Worm (Caenorhabditis elegans) whole organism, mixed stage, embryonic: ENCODE measurements around the gene fbxb-112.

Experiments used
- bed-3 ChIP-seq: fragments of 200-800 bp; sonication (Bioruptor generic); optimal IDR thresholded peaks from 3 replicates; lab custom pipeline; 2018; ENCODE audit warnings: mild to moderate bottlenecking, missing genetic modification characterization, moderate library complexity, missing compliant biosample characterization
- blmp-1 ChIP-seq: fragments of 150-350 bp; optimal IDR thresholded peaks from 2 replicates; lab custom pipeline; 2014; ENCODE audit warnings: missing biosample characterization, missing genetic modification characterization
- ceh-39 ChIP-seq: fragments of 150-350 bp; optimal IDR thresholded peaks from 2 replicates; lab custom pipeline; 2014; ENCODE audit warnings: missing biosample characterization, missing genetic modification characterization
- ceh-43 ChIP-seq: fragments of 200-800 bp; sonication (Bioruptor generic); optimal IDR thresholded peaks from 2 replicates; lab custom pipeline; 2018; ENCODE audit warnings: mild to moderate bottlenecking, missing genetic modification characterization, moderate library complexity, missing compliant biosample characterization
- ces-1 ChIP-seq: fragments of 150-350 bp; optimal IDR thresholded peaks from 2 replicates; lab custom pipeline; 2014; ENCODE audit warnings: missing biosample characterization, missing genetic modification reagents, missing genetic modification characterization
- cnd-1 ChIP-seq: fragments of 200-800 bp; sonication (Bioruptor generic); optimal IDR thresholded peaks from 2 replicates; lab custom pipeline; 2018; ENCODE audit warnings: mild to moderate bottlenecking, missing genetic modification characterization, missing compliant biosample characterization
- drap-1 ChIP-seq: fragments of 200-800 bp; sonication (Bioruptor generic); optimal IDR thresholded peaks from 3 replicates; lab custom pipeline; 2018; ENCODE audit warnings: mild to moderate bottlenecking, missing genetic modification characterization, missing compliant biosample characterization
- elt-3 ChIP-seq: fragments of 150-350 bp; optimal IDR thresholded peaks from 2 replicates; lab custom pipeline; 2014; ENCODE audit warnings: missing biosample characterization, missing genetic modification characterization
- flh-1 ChIP-seq: fragments of 200-800 bp; sonication (Bioruptor generic); optimal IDR thresholded peaks from 2 replicates; lab custom pipeline; 2018; ENCODE audit warnings: mild to moderate bottlenecking, missing genetic modification characterization, moderate library complexity, missing compliant biosample characterization
- ham-2 ChIP-seq: fragments of 200-800 bp; sonication (Bioruptor generic); optimal IDR thresholded peaks from 2 replicates; lab custom pipeline; 2018; ENCODE audit warnings: mild to moderate bottlenecking, missing genetic modification characterization, missing compliant biosample characterization
- hlh-1 ChIP-seq: fragments of 150-350 bp; optimal IDR thresholded peaks from 2 replicates; lab custom pipeline; 2014; ENCODE audit warnings: missing biosample characterization, missing genetic modification reagents, missing genetic modification characterization
- lin-13 ChIP-seq: fragments of 150-350 bp; optimal IDR thresholded peaks from 2 replicates; lab custom pipeline; 2014; ENCODE audit warnings: missing biosample characterization, missing genetic modification characterization
- lin-32 ChIP-seq: fragments of 200-800 bp; sonication (Bioruptor generic); optimal IDR thresholded peaks from 2 replicates; lab custom pipeline; 2018; ENCODE audit warnings: mild to moderate bottlenecking, missing genetic modification characterization, missing compliant biosample characterization
- lsy-2 ChIP-seq: fragments of 150-350 bp; optimal IDR thresholded peaks from 2 replicates; lab custom pipeline; 2014; ENCODE audit warnings: missing biosample characterization, missing genetic modification characterization
- mab-5 ChIP-seq: fragments of 150-350 bp; optimal IDR thresholded peaks from 2 replicates; lab custom pipeline; 2014; ENCODE audit warnings: missing biosample characterization, missing genetic modification characterization
- mep-1 ChIP-seq: fragments of 150-350 bp; optimal IDR thresholded peaks from 2 replicates; lab custom pipeline; 2017; ENCODE audit warnings: missing biosample characterization, missing genetic modification reagents, missing genetic modification characterization, inconsistent platforms
- mls-2 ChIP-seq: sonication (generic microtip); optimal IDR thresholded peaks from 2 replicates; lab custom pipeline; 2016; ENCODE audit warnings: mild to moderate bottlenecking, missing genetic modification characterization, moderate library complexity, missing compliant biosample characterization
- nhr-12 ChIP-seq: fragments of 150-350 bp; optimal IDR thresholded peaks from 2 replicates; lab custom pipeline; 2014; ENCODE audit warnings: missing biosample characterization, missing genetic modification characterization
- nhr-2 ChIP-seq: fragments of 150-350 bp; optimal IDR thresholded peaks from 2 replicates; lab custom pipeline; 2014; ENCODE audit warnings: missing biosample characterization, missing genetic modification characterization
- nhr-237 ChIP-seq: fragments of 150-350 bp; optimal IDR thresholded peaks from 2 replicates; lab custom pipeline; 2014; ENCODE audit warnings: missing biosample characterization, missing genetic modification characterization
- nhr-28 ChIP-seq: fragments of 150-350 bp; optimal IDR thresholded peaks from 2 replicates; lab custom pipeline; 2014; ENCODE audit warnings: missing biosample characterization, missing genetic modification characterization
- nhr-76 ChIP-seq: sonication (generic microtip); optimal IDR thresholded peaks from 2 replicates; lab custom pipeline; 2017; ENCODE audit warnings: missing biosample characterization, missing genetic modification characterization
- pha-4 ChIP-seq: fragments of 150-350 bp; optimal IDR thresholded peaks from 2 replicates; lab custom pipeline; 2018; ENCODE audit warnings: missing biosample characterization, missing genetic modification reagents, missing genetic modification characterization
- sem-2 ChIP-seq: fragments of 200-800 bp; sonication (Bioruptor generic); optimal IDR thresholded peaks from 2 replicates; lab custom pipeline; 2018; ENCODE audit warnings: mild to moderate bottlenecking, missing genetic modification characterization, missing compliant biosample characterization
- snpc-4 ChIP-seq: fragments of 150-350 bp; optimal IDR thresholded peaks from 2 replicates; lab custom pipeline; 2014; ENCODE audit warnings: missing biosample characterization, missing genetic modification characterization
- sptf-1 ChIP-seq: sonication (generic microtip); optimal IDR thresholded peaks from 2 replicates; lab custom pipeline; 2017; ENCODE audit warnings: mild to moderate bottlenecking, missing genetic modification characterization, moderate library complexity, missing compliant biosample characterization
- tbx-8 ChIP-seq: fragments of 200-800 bp; sonication (Bioruptor generic); optimal IDR thresholded peaks from 2 replicates; lab custom pipeline; 2018; ENCODE audit warnings: mild to moderate bottlenecking, missing genetic modification characterization, moderate library complexity, missing compliant biosample characterization
- unc-120 ChIP-seq: sonication (generic microtip); optimal IDR thresholded peaks from 2 replicates; lab custom pipeline; 2017; ENCODE audit warnings: missing genetic modification characterization, missing compliant biosample characterization; ENCODE audit not compliant: poor library complexity, severe bottlenecking
- unc-39 ChIP-seq: fragments of 150-350 bp; optimal IDR thresholded peaks from 2 replicates; lab custom pipeline; 2014; ENCODE audit warnings: missing biosample characterization, missing genetic modification characterization
- unc-62 ChIP-seq: fragments of 150-350 bp; optimal IDR thresholded peaks from 2 replicates; lab custom pipeline; 2014; ENCODE audit warnings: missing biosample characterization, missing genetic modification reagents, missing genetic modification characterization
- zip-8 ChIP-seq: fragments of 150-350 bp; optimal IDR thresholded peaks from 2 replicates; lab custom pipeline; 2014; ENCODE audit warnings: missing biosample characterization, missing genetic modification characterization
- ztf-11 ChIP-seq: fragments of 150-350 bp; optimal IDR thresholded peaks from 2 replicates; lab custom pipeline; 2014; ENCODE audit warnings: missing biosample characterization, missing genetic modification characterization

fbxb-112 gene

DNA sequence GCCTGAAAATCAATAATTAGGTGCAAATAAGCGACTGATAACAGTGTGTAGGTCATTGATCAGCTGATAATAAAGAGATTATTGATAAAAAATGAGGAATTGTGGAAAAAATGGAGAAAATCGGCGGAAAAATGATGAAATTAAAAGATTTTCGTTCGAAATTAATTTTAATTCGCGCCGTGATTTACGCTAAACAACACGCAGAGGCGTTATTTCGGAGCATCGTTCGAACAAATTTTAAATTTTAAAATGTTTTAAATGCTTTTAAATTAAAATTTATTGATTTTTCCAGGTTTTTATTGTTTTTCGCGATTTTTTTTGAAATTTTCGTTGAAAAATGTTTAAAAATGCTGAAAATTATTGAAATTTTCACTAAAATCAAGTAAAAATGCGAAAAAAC, 8.5 kb downstream of the fbxb-112 start, which contains the start of gene Y49F6B.9:
Gene Y49F6B.9, minus strand, starts transcription at position 2 of the 400 bp plus-strand sequence.
- TF ChIP-seq sptf-1 (tag; lab: Kevin White, UChicago) (no peak), bed-3 (GFP tag; lab: Kevin White, UChicago) (no peak), mab-5 (tag; lab: Kevin White, UChicago) (no peak), ham-2 (GFP tag; lab: Kevin White, UChicago) (no peak)

DNA sequence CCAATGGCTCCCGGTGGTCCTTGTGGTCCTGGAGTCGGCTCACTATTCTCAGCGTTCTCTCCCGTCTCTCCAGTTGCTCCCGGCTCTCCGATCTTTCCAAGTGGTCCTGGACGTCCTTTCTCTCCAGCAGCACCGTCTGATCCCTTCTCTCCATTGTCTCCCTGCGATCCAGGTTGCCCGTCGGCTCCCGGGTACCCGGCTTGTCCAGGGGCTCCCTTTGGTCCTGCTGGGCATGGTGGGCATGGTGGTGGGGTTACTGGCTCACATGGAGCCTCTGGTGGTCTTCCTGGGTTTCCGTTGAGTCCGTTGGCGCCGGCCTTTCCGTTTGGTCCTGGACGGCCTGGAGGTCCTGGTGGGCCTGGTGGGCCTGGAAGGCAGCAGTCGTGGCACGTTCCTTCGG, 9.5 kb downstream of the fbxb-112 start:
- TF ChIP-seq mls-2 (no peak), nhr-2 (tag; lab: Kevin White, UChicago) (no peak), ceh-39 (tag; lab: Kevin White, UChicago) (no peak), nhr-237 (tag; lab: Kevin White, UChicago) (no peak), cnd-1 (tag; lab: Kevin White, UChicago) (no peak), unc-39 (tag; lab: Kevin White, UChicago) (no peak), hlh-1 (tag; lab: Kevin White, UChicago) (no peak), ham-2 (GFP tag; lab: Kevin White, UChicago) (no peak), unc-120 (tag; lab: Kevin White, UChicago) (no peak), mab-5 (tag; lab: Kevin White, UChicago) (no peak), ztf-11 (tag; lab: Kevin White, UChicago) (no peak), sptf-1 (tag; lab: Kevin White, UChicago) (no peak), elt-3 (no peak), unc-62 (GFP tag; lab: Kevin White, UChicago) (no peak), blmp-1 (no peak), drap-1 (GFP tag; lab: Kevin White, UChicago) (no peak)

DNA sequence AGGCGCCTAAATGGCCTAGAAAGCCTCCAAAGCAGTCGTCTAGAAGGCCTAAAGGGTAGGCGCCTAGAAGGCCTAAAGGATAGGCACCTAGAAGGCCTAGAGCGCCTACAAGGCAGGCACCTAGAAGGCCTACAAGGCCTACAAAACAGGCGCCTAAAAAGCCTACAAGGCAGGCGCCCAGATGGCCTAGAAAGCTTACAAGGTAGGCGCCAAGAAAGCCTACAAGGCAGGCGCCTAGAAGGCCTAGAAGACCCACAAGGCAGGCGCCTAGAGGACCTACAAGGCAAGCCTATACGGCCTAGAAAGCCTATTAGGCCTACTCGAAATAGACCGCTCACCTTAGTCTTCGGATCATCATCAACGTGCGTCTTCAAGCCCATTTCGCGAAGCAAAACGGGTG, 11.1 kb downstream of the fbxb-112 start:
- TF ChIP-seq cnd-1 (tag; lab: Kevin White, UChicago): no peak
- TF ChIP-seq drap-1 (GFP tag; lab: Kevin White, UChicago): no peak
- no peak for TF ChIP-seq nhr-28 (tag; lab: Kevin White, UChicago)
- no peak for TF ChIP-seq zip-8 (tag; lab: Kevin White, UChicago)

DNA sequence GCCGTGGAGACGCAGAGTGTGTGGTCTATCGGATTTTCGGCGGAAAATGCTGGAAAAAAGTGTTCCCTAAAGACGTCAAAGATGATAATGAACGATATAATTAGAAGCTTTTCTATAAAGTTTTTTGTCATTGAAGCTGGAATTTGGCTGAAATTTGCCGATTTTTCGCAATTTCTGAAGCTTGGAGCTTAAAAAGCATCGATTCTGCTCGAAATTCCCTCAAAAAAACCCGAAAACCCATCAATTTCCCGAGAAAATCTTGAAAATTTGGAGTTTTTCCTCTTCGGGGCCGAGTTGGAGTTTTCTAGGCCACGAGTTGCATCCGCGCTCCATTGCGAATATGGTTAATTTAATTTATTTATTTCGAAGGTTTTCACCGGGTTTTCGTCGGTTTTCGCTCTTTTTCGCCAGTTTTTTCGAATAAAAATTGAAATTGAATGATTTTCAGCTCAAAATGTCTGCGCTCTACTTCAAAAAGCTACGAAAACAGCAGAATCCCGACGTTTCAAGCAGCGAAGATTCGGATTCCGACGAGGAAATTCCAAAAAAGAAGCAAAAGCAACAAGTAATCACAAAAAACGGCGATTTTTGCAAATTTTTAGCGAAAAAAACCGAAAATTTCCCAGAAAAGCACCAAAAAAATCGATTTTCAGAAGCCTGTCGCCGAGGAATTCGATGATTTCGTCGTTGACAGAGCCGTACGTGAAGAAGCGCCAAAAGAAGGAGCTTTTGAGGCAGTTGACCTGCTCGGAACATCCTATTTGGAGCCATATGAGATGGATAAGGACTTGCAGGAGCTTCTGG, 11.8 kb downstream of the fbxb-112 start, which contains the start of the genes col-71 and Y49F6B.2:
Gene col-71, minus strand, starts transcription at position 51 of the 804 bp plus-strand sequence.
Gene Y49F6B.2, plus strand, starts transcription at position 449 of the 804 bp plus-strand sequence.
- TF ChIP-seq snpc-4 (tag; lab: Kevin White, UChicago) (no peak), nhr-76 (tag; lab: Kevin White, UChicago) (no peak), nhr-2 (tag; lab: Kevin White, UChicago) (no peak), drap-1 (GFP tag; lab: Kevin White, UChicago) (no peak), unc-39 (tag; lab: Kevin White, UChicago) (no peak), lin-13 (peak; percentile 73), mls-2 (peak; percentile 53), elt-3 (no peak), bed-3 (GFP tag; lab: Kevin White, UChicago) (peak; percentile 9), sem-2 (GFP tag; lab: Kevin White, UChicago) (no peak), tbx-8 (GFP tag; lab: Kevin White, UChicago) (peak; percentile 21), sptf-1 (tag; lab: Kevin White, UChicago) (peak; percentile 68), ceh-43 (peak; percentile 5), blmp-1 (no peak), ces-1 (peak; percentile 99), nhr-12 (tag; lab: Kevin White, UChicago) (no peak), hlh-1 (tag; lab: Kevin White, UChicago) (no peak), mep-1 (tag; lab: Kevin White, UChicago) (peak; percentile 58), flh-1 (GFP tag; lab: Kevin White, UChicago) (no peak), ceh-39 (tag; lab: Kevin White, UChicago) (peak; percentile 5), nhr-237 (tag; lab: Kevin White, UChicago) (peak; percentile 46), unc-120 (tag; lab: Kevin White, UChicago) (peak; percentile 25), zip-8 (tag; lab: Kevin White, UChicago) (no peak), ztf-11 (tag; lab: Kevin White, UChicago) (no peak), lin-32 (GFP tag; lab: Kevin White, UChicago) (no peak), mab-5 (tag; lab: Kevin White, UChicago) (peak; percentile 65), cnd-1 (tag; lab: Kevin White, UChicago) (peak; percentile 48), pha-4 (tag; lab: Kevin White, UChicago) (peak; percentile 46), lsy-2 (peak; percentile 51)
